Worm (Caenorhabditis elegans) whole organism, L3 larva: ENCODE data around the gene ldh-1.

Source experiments
- ZK546.5 ChIP-seq: sonication (generic microtip); optimal IDR thresholded peaks from 2 replicates; lab custom pipeline; 2017; ENCODE audit warnings: missing biosample characterization, missing genetic modification characterization
- ama-1 ChIP-seq: fragments of 150-350 bp; optimal IDR thresholded peaks from 2 replicates; lab custom pipeline; 2018
- daf-12 ChIP-seq: fragments of 150-350 bp; optimal IDR thresholded peaks from 2 replicates; lab custom pipeline; 2014; ENCODE audit warnings: missing biosample characterization, missing genetic modification reagents, missing genetic modification characterization
- egl-5 ChIP-seq: fragments of 150-350 bp; optimal IDR thresholded peaks from 2 replicates; lab custom pipeline; 2017; ENCODE audit warnings: missing biosample characterization, missing genetic modification reagents, missing genetic modification characterization, inconsistent platforms
- elt-2 ChIP-seq: sonication (generic microtip); optimal IDR thresholded peaks from 2 replicates; lab custom pipeline; 2016; ENCODE audit warnings: missing genetic modification reagents, mild to moderate bottlenecking, missing genetic modification characterization, missing compliant biosample characterization
- elt-3 ChIP-seq, 3 experiments: fragments of 150-350 bp in 1 of 3; sonication (generic microtip) in 2 of 3; optimal IDR thresholded peaks; 2 replicates in 2 of 3; 4 replicates in 1 of 3; lab custom pipeline; 2014 to 2017; ENCODE audit warnings: missing biosample characterization in 3 of 3, missing genetic modification characterization in 3 of 3
- nhr-11 ChIP-seq: fragments of 150-350 bp; optimal IDR thresholded peaks from 2 replicates; lab custom pipeline; 2014; ENCODE audit warnings: missing biosample characterization, missing genetic modification characterization
- nhr-237 ChIP-seq: fragments of 150-350 bp; optimal IDR thresholded peaks from 2 replicates; lab custom pipeline; 2014; ENCODE audit warnings: missing biosample characterization, missing genetic modification characterization
- nhr-25 ChIP-seq: sonication (generic microtip); optimal IDR thresholded peaks from 2 replicates; lab custom pipeline; 2017; ENCODE audit warnings: missing biosample characterization, missing genetic modification characterization
- pha-4 ChIP-seq: fragments of 150-350 bp; optimal IDR thresholded peaks from 2 replicates; lab custom pipeline; 2014; ENCODE audit warnings: missing biosample characterization, missing genetic modification reagents, missing genetic modification characterization
- unc-39 ChIP-seq: sonication (generic microtip); optimal IDR thresholded peaks from 4 replicates; lab custom pipeline; 2017; ENCODE audit warnings: missing biosample characterization, missing genetic modification characterization
- zag-1 ChIP-seq: fragments of 150-350 bp; optimal IDR thresholded peaks from 2 replicates; lab custom pipeline; 2014; ENCODE audit warnings: missing biosample characterization, missing genetic modification characterization
- ztf-11 ChIP-seq: fragments of 150-350 bp; optimal IDR thresholded peaks from 2 replicates; lab custom pipeline; 2014; ENCODE audit warnings: missing biosample characterization, missing genetic modification characterization

- TF ChIP-seq pha-4 (tag; lab: Kevin White, UChicago): no peak
- TF ChIP-seq ZK546.5 (tag; lab: Kevin White, UChicago): no peak
- no peak for TF ChIP-seq nhr-11 (tag; lab: Kevin White, UChicago)
- TF ChIP-seq zag-1 (tag; lab: Kevin White, UChicago): no peak
- no peak for TF ChIP-seq elt-3 (tag; optimal IDR thresholded peaks at IDR 0.05; lab: Kevin White, UChicago)
- no peak for TF ChIP-seq elt-2
- TF ChIP-seq ama-1 (lab: Kevin White, UChicago): no peak
- TF ChIP-seq egl-5 (tag; lab: Kevin White, UChicago): no peak
- no peak for TF ChIP-seq nhr-25 (tag; lab: Kevin White, UChicago)
- no peak for TF ChIP-seq unc-39
- TF ChIP-seq daf-12 (tag; lab: Kevin White, UChicago): no peak
- TF ChIP-seq nhr-237: no peak
- no peak for TF ChIP-seq ztf-11
These were observed 2.4 kb upstream of the ldh-1 start for ce11 chrII:11721604-11722003.
